Worm (Caenorhabditis elegans) whole organism, L1 larva: Measurements from ENCODE around the gene C17C3.1.

ENCODE experiments used
- C04F5.9 ChIP-seq: sonication (generic microtip); optimal IDR thresholded peaks from 2 replicates; lab custom pipeline; 2016; ENCODE audit warnings: missing genetic modification characterization, missing compliant biosample characterization
- C34B4.2 ChIP-seq: sonication (generic microtip); optimal IDR thresholded peaks from 2 replicates; lab custom pipeline; 2017; ENCODE audit warnings: mild to moderate bottlenecking, missing genetic modification characterization, missing compliant biosample characterization
- F16B12.6 ChIP-seq: fragments of 150-350 bp; optimal IDR thresholded peaks from 2 replicates; lab custom pipeline; 2014; ENCODE audit warnings: missing biosample characterization, missing genetic modification characterization
- Y116A8C.19 ChIP-seq: sonication (generic microtip); optimal IDR thresholded peaks from 2 replicates; lab custom pipeline; 2016; ENCODE audit warnings: missing compliant biosample characterization, missing genetic modification characterization, borderline replicate concordance
- aha-1 ChIP-seq: fragments of 150-350 bp; optimal IDR thresholded peaks from 2 replicates; lab custom pipeline; 2014; ENCODE audit warnings: missing biosample characterization, missing genetic modification characterization
- aly-2 ChIP-seq: fragments of 150-350 bp; optimal IDR thresholded peaks from 2 replicates; lab custom pipeline; 2014; ENCODE audit warnings: missing biosample characterization, missing genetic modification characterization
- ama-1 ChIP-seq: fragments of 150-350 bp; optimal IDR thresholded peaks from 2 replicates; lab custom pipeline; 2014
- blmp-1 ChIP-seq: fragments of 150-350 bp; optimal IDR thresholded peaks from 2 replicates; lab custom pipeline; 2014; ENCODE audit warnings: missing biosample characterization, missing genetic modification characterization
- ceh-63 ChIP-seq: fragments of 200-800 bp; sonication (Bioruptor generic); optimal IDR thresholded peaks from 2 replicates; lab custom pipeline; 2018; ENCODE audit warnings: mild to moderate bottlenecking, missing genetic modification characterization, missing compliant biosample characterization
- ceh-82 ChIP-seq, 3 experiments: fragments of 150-350 bp in 1 of 3; sonication (generic microtip) in 2 of 3; optimal IDR thresholded peaks; 2 replicates each; lab custom pipeline; 2014 to 2017; ENCODE audit warnings: missing biosample characterization in 3 of 3, missing genetic modification characterization in 3 of 3
- ceh-88 ChIP-seq: fragments of 200-800 bp; sonication (Bioruptor generic); IDR thresholded peaks from 2 replicates; pipeline ENCODE4 v1.3.6; 2022; ENCODE audit warnings: missing genetic modification characterization, missing compliant biosample characterization
- ceh-90 ChIP-seq: sonication (generic microtip); optimal IDR thresholded peaks from 2 replicates; lab custom pipeline; 2016; ENCODE audit warnings: missing genetic modification characterization, missing compliant biosample characterization
- dpl-1 ChIP-seq, 3 experiments: fragments of 150-350 bp in 2 of 3; sonication (generic microtip) in 1 of 3; optimal IDR thresholded peaks; 2 replicates each; lab custom pipeline; 2014 to 2017; ENCODE audit warnings: missing biosample characterization in 3 of 3, missing genetic modification characterization in 3 of 3, missing genetic modification reagents in 3 of 3
- dsc-1 ChIP-seq: sonication (generic microtip); optimal IDR thresholded peaks from 2 replicates; lab custom pipeline; 2016; ENCODE audit warnings: mild to moderate bottlenecking, missing genetic modification characterization, missing compliant biosample characterization
- efl-1 ChIP-seq, 4 experiments: fragments of 150-350 bp; optimal IDR thresholded peaks in 3 of 4; peaks in 1 of 4; 1 replicate in 1 of 4; 2 replicates in 3 of 4; lab custom pipeline; 2014; ENCODE audit warnings: missing biosample characterization in 2 of 4, missing genetic modification characterization in 2 of 4, missing genetic modification reagents in 2 of 4
- egl-27 ChIP-seq, 2 experiments: fragments of 150-350 bp in 1 of 2; sonication (generic microtip); optimal IDR thresholded peaks; 3 replicates each; lab custom pipeline; 2017 to 2018; ENCODE audit warnings: missing biosample characterization in 2 of 2, missing genetic modification characterization in 2 of 2, missing genetic modification reagents in 2 of 2
- fkh-10 ChIP-seq: sonication (generic microtip); optimal IDR thresholded peaks from 2 replicates; lab custom pipeline; 2017; ENCODE audit warnings: missing biosample characterization, missing genetic modification reagents, missing genetic modification characterization
- fkh-4 ChIP-seq: sonication (generic microtip); optimal IDR thresholded peaks from 2 replicates; lab custom pipeline; 2016; ENCODE audit warnings: missing compliant biosample characterization, missing genetic modification characterization, borderline replicate concordance
- fos-1 ChIP-seq: fragments of 150-350 bp; optimal IDR thresholded peaks from 2 replicates; lab custom pipeline; 2014; ENCODE audit warnings: missing biosample characterization, missing genetic modification characterization
- grh-1 ChIP-seq: fragments of 200-800 bp; sonication (Bioruptor generic); IDR thresholded peaks from 2 replicates; pipeline ENCODE4 v1.3.6; 2022; ENCODE audit warnings: missing genetic modification reagents, missing genetic modification characterization, missing compliant biosample characterization
- hlh-17 ChIP-seq: fragments of 200-800 bp; sonication (Bioruptor generic); optimal IDR thresholded peaks from 2 replicates; lab custom pipeline; 2018; ENCODE audit warnings: missing genetic modification characterization, mild to moderate bottlenecking, missing compliant biosample characterization, moderate library complexity, borderline replicate concordance
- hlh-4 ChIP-seq: sonication (generic microtip); optimal IDR thresholded peaks from 2 replicates; lab custom pipeline; 2016; ENCODE audit warnings: mild to moderate bottlenecking, missing genetic modification characterization, missing compliant biosample characterization
- irx-1 ChIP-seq: sonication (generic microtip); optimal IDR thresholded peaks from 2 replicates; lab custom pipeline; 2016; ENCODE audit warnings: missing genetic modification characterization, missing compliant biosample characterization
- jun-1 ChIP-seq: fragments of 150-350 bp; optimal IDR thresholded peaks from 2 replicates; lab custom pipeline; 2014; ENCODE audit warnings: missing biosample characterization, missing genetic modification reagents, missing genetic modification characterization
- lin-13 ChIP-seq: fragments of 150-350 bp; optimal IDR thresholded peaks from 2 replicates; lab custom pipeline; 2014; ENCODE audit warnings: missing biosample characterization, missing genetic modification reagents, missing genetic modification characterization
- lin-15B ChIP-seq: fragments of 150-350 bp; sonication (generic microtip); optimal IDR thresholded peaks from 3 replicates; lab custom pipeline; 2014; ENCODE audit warnings: missing biosample characterization, missing genetic modification characterization
- lin-35 ChIP-seq, 2 experiments: fragments of 150-350 bp; optimal IDR thresholded peaks; 2 replicates each; lab custom pipeline; 2014; ENCODE audit warnings: missing biosample characterization in 2 of 2, missing genetic modification characterization in 2 of 2, missing genetic modification reagents in 2 of 2
- lir-3 ChIP-seq: sonication (generic microtip); optimal IDR thresholded peaks from 2 replicates; lab custom pipeline; 2016; ENCODE audit warnings: mild to moderate bottlenecking, missing genetic modification characterization, moderate library complexity, missing compliant biosample characterization; ENCODE audit not compliant: poor library complexity
- lsy-2 ChIP-seq, 2 experiments: fragments of 150-350 bp; optimal IDR thresholded peaks; 2 replicates each; lab custom pipeline; 2014; ENCODE audit warnings: missing biosample characterization in 2 of 2, missing genetic modification characterization in 2 of 2
- mep-1 ChIP-seq: fragments of 150-350 bp; optimal IDR thresholded peaks from 2 replicates; lab custom pipeline; 2014; ENCODE audit warnings: missing biosample characterization, missing genetic modification characterization
- nhr-12 ChIP-seq: sonication (generic microtip); optimal IDR thresholded peaks from 2 replicates; lab custom pipeline; 2017; ENCODE audit warnings: missing biosample characterization, missing genetic modification characterization
- nhr-19 ChIP-seq: fragments of 200-800 bp; sonication (Bioruptor generic); conservative IDR thresholded peaks from 2 replicates; pipeline ENCODE4 v1.3.6; 2022; ENCODE audit warnings: missing genetic modification characterization, missing compliant biosample characterization
- nhr-20 ChIP-seq: sonication (generic microtip); optimal IDR thresholded peaks from 2 replicates; lab custom pipeline; 2016; ENCODE audit warnings: mild to moderate bottlenecking, missing genetic modification characterization, missing compliant biosample characterization
- nhr-237 ChIP-seq: fragments of 150-350 bp; optimal IDR thresholded peaks from 2 replicates; lab custom pipeline; 2014; ENCODE audit warnings: missing biosample characterization, missing genetic modification characterization
- nhr-47 ChIP-seq: sonication (generic microtip); optimal IDR thresholded peaks from 2 replicates; lab custom pipeline; 2016; ENCODE audit warnings: mild to moderate bottlenecking, missing genetic modification characterization, moderate library complexity, missing compliant biosample characterization
- nhr-71 ChIP-seq: sonication (generic microtip); optimal IDR thresholded peaks from 2 replicates; lab custom pipeline; 2016; ENCODE audit warnings: mild to moderate bottlenecking, missing genetic modification characterization, moderate library complexity, missing compliant biosample characterization
- nhr-76 ChIP-seq: sonication (generic microtip); optimal IDR thresholded peaks from 2 replicates; lab custom pipeline; 2017; ENCODE audit warnings: missing biosample characterization, missing genetic modification characterization
- nhr-85 ChIP-seq: sonication (generic microtip); peaks from one replicate; lab custom pipeline; 2016; ENCODE audit warnings: missing genetic modification characterization, inconsistent platforms, missing compliant biosample characterization
- nhr-90 ChIP-seq: sonication (generic microtip); optimal IDR thresholded peaks from 2 replicates; lab custom pipeline; 2016; ENCODE audit warnings: mild to moderate bottlenecking, missing genetic modification characterization, missing compliant biosample characterization; ENCODE audit not compliant: poor library complexity
- rnt-1 ChIP-seq: sonication (generic microtip); optimal IDR thresholded peaks from 2 replicates; lab custom pipeline; 2016; ENCODE audit warnings: mild to moderate bottlenecking, missing genetic modification characterization, moderate library complexity, missing compliant biosample characterization
- snpc-4 ChIP-seq: fragments of 150-350 bp; optimal IDR thresholded peaks from 2 replicates; lab custom pipeline; 2014; ENCODE audit warnings: missing biosample characterization, missing genetic modification characterization
- snu-23 ChIP-seq: sonication (generic microtip); optimal IDR thresholded peaks from 2 replicates; lab custom pipeline; 2016; ENCODE audit warnings: missing genetic modification characterization, missing compliant biosample characterization
- sox-4 ChIP-seq: sonication (generic microtip); optimal IDR thresholded peaks from 2 replicates; lab custom pipeline; 2016; ENCODE audit warnings: missing genetic modification characterization, missing compliant biosample characterization
- sptf-1 ChIP-seq: fragments of 150-350 bp; optimal IDR thresholded peaks from 2 replicates; lab custom pipeline; 2014; ENCODE audit warnings: missing biosample characterization, missing genetic modification characterization
- tbx-2 ChIP-seq: sonication (generic microtip); optimal IDR thresholded peaks from 2 replicates; lab custom pipeline; 2016; ENCODE audit warnings: missing genetic modification characterization, missing compliant biosample characterization
- unc-130 ChIP-seq: fragments of 150-350 bp; optimal IDR thresholded peaks from 2 replicates; lab custom pipeline; 2017; ENCODE audit warnings: missing biosample characterization, missing genetic modification characterization, inconsistent platforms
- unc-30 ChIP-seq: sonication (generic microtip); optimal IDR thresholded peaks from 2 replicates; lab custom pipeline; 2017; ENCODE audit warnings: missing biosample characterization, missing genetic modification characterization
- unc-62 ChIP-seq: fragments of 150-350 bp; optimal IDR thresholded peaks from 2 replicates; lab custom pipeline; 2014; ENCODE audit warnings: missing biosample characterization, missing genetic modification reagents, missing genetic modification characterization
- unc-86 ChIP-seq: sonication (generic microtip); optimal IDR thresholded peaks from 2 replicates; lab custom pipeline; 2016; ENCODE audit warnings: missing genetic modification characterization, missing compliant biosample characterization
- zag-1 ChIP-seq: fragments of 150-350 bp; optimal IDR thresholded peaks from 2 replicates; lab custom pipeline; 2014; ENCODE audit warnings: missing biosample characterization, missing genetic modification characterization
- ztf-4 ChIP-seq: fragments of 150-350 bp; optimal IDR thresholded peaks from 2 replicates; lab custom pipeline; 2014; ENCODE audit warnings: missing biosample characterization, missing genetic modification characterization

The C17C3.1 gene

ce11 chrII:5604441-5604840 is 34.1 kb downstream of the C17C3.1 start:
- TF ChIP-seq C34B4.2 (tag; lab: Kevin White, UChicago) (no peak), Y116A8C.19 (tag; lab: Kevin White, UChicago) (no peak), nhr-85 (tag; lab: Kevin White, UChicago) (peak; percentile 61), unc-30 (no peak), F16B12.6 (tag; lab: Kevin White, UChicago) (no peak), nhr-20 (tag; lab: Kevin White, UChicago) (peak; percentile 19), rnt-1 (no peak), efl-1 (optimal IDR thresholded peaks at IDR 0.05; lab: Kevin White, UChicago) (no peak), efl-1 (GFP tag; optimal IDR thresholded peaks at IDR 0.05 in 1 of 2; lab: Kevin White, UChicago) (peak in 1 of 2 experiments; percentile 68)

DNA sequence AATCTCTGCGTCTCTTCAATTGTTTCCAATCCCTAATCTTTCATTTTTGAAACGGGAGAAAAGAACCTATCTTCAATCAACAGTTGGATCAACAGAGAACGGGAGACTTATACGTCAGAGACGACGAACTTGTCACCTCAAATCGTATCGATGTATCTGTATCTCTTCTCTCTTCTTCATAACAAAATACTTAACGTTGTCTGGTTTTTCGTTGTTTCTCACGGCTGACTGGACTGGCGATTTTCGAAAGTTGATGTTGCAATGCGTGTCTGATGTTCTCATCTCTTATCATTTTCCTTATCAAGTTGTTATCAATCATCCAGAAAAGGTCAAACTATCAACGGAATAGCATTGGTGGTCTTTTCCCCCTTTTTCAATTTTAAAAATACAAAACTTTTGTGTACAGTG is 35.2 kb downstream of the C17C3.1 start:
- TF ChIP-seq nhr-20 (tag; lab: Kevin White, UChicago), result peak; percentile 93
- no peak for TF ChIP-seq nhr-12 (tag; lab: Kevin White, UChicago)
- TF ChIP-seq aha-1 (tag; lab: Kevin White, UChicago), result no peak
- no peak for TF ChIP-seq hlh-4 (tag; lab: Kevin White, UChicago)
- TF ChIP-seq dpl-1 (GFP tag; optimal IDR thresholded peaks at IDR 0.05; lab: Kevin White, UChicago), result peak in 2 of 3 experiments; percentile 5 to 30
- TF ChIP-seq lin-35 (GFP tag; optimal IDR thresholded peaks at IDR 0.05; lab: Kevin White, UChicago), result peak in 1 of 2 experiments; percentile 66
- TF ChIP-seq snu-23 (GFP tag; lab: Kevin White, UChicago), result peak; percentile 89
- TF ChIP-seq dsc-1 (tag; lab: Kevin White, UChicago), result no peak
- no peak for TF ChIP-seq fkh-10 (GFP tag; lab: Kevin White, UChicago)
- no peak for TF ChIP-seq ceh-88
- peak; percentile 31 for TF ChIP-seq nhr-237 (tag; lab: Kevin White, UChicago)
- TF ChIP-seq ceh-63 (GFP tag; lab: Kevin White, UChicago), result no peak
- TF ChIP-seq nhr-19 (GFP tag; lab: Robert Waterston, UW), result peak; percentile 65
- TF ChIP-seq unc-62, result no peak
- peak; percentile 3 for TF ChIP-seq snpc-4
- TF ChIP-seq nhr-47 (tag; lab: Kevin White, UChicago), result peak; percentile 55
- TF ChIP-seq irx-1 (tag; lab: Kevin White, UChicago), result peak; percentile 56
- no peak for TF ChIP-seq fkh-4
- peak; percentile 82 for TF ChIP-seq grh-1 (GFP tag; lab: Robert Waterston, UW)
- peak; percentile 31 to 72 for TF ChIP-seq lsy-2 (tag; optimal IDR thresholded peaks at IDR 0.05; lab: Kevin White, UChicago)
- no peak for TF ChIP-seq rnt-1
- TF ChIP-seq sox-4, result no peak
- no peak for TF ChIP-seq ama-1 (lab: Kevin White, UChicago)
- TF ChIP-seq egl-27 (tag; optimal IDR thresholded peaks at IDR 0.05; lab: Kevin White, UChicago), result peak in 1 of 2 experiments; percentile 66
- TF ChIP-seq nhr-71 (tag; lab: Kevin White, UChicago), result peak; percentile 87
- peak; percentile 72 for TF ChIP-seq nhr-90
- peak; percentile 57 for TF ChIP-seq ztf-4 (tag; lab: Kevin White, UChicago)
- TF ChIP-seq ceh-90 (tag; lab: Kevin White, UChicago), result no peak
- no peak for TF ChIP-seq hlh-17 (GFP tag; lab: Kevin White, UChicago)
- no peak for TF ChIP-seq fos-1 (tag; lab: Kevin White, UChicago)
- peak; percentile 74 for TF ChIP-seq tbx-2 (tag; lab: Kevin White, UChicago)
- no peak for TF ChIP-seq nhr-76 (tag; lab: Kevin White, UChicago)
- TF ChIP-seq blmp-1, result peak; percentile 93
- TF ChIP-seq lir-3 (tag; lab: Kevin White, UChicago), result no peak
- TF ChIP-seq jun-1 (tag; lab: Kevin White, UChicago), result peak; percentile 35
- peak; percentile 3 for TF ChIP-seq lin-13 (GFP tag; lab: Kevin White, UChicago)
- TF ChIP-seq C04F5.9 (tag; lab: Kevin White, UChicago), result no peak
- TF ChIP-seq ceh-82 (tag; optimal IDR thresholded peaks at IDR 0.05; lab: Kevin White, UChicago), result peak in 2 of 3 experiments; percentile 1 to 4
- TF ChIP-seq lin-15B (tag; lab: Kevin White, UChicago), result no peak
- no peak for TF ChIP-seq aly-2
- no peak for TF ChIP-seq zag-1 (tag; lab: Kevin White, UChicago)
- TF ChIP-seq sptf-1 (tag; lab: Kevin White, UChicago), result no peak
- no peak for TF ChIP-seq unc-130 (tag; lab: Kevin White, UChicago)
- TF ChIP-seq mep-1 (tag; lab: Kevin White, UChicago), result peak; percentile 29
- no peak for TF ChIP-seq unc-86 (tag; lab: Kevin White, UChicago)
